Worm (Caenorhabditis elegans): Measurements from ENCODE around the gene srb-19.

DNA sequence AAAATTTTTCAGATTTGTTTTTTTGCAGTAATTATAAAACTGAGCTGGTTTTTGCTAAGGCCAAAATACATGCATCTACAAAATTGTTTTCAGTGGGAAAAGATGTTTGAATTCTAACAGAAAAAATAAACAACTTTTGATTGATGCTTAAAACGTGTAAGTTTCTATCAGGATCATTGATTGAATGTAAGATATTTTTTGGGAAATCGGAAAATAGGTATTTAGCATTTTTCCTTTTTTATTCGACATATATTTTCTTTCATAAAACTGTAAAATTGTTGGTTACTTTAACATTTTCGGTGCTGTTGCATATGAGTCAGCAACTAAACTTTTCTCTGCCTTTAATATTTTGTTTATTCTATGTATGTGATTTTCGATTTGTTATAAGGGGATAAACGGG is 4.5 kb upstream of the srb-19 start, which contains the start of gene C54F6.20:
- no peak for TF ChIP-seq ama-1 (optimal IDR thresholded peaks at IDR 0.05)
- no peak for TF ChIP-seq ama-1 (GFP tag; optimal IDR thresholded peaks at IDR 0.05)
- TF ChIP-seq sptf-2 (GFP tag; optimal IDR thresholded peaks at IDR 0.05), result no peak
- TF ChIP-seq mxl-1 (tag; optimal IDR thresholded peaks at IDR 0.05), result no peak
- no peak for TF ChIP-seq nfya-1 (tag; optimal IDR thresholded peaks at IDR 0.05; ENCODE audit: borderline replicate concordance, insufficient read depth)
- no peak for TF ChIP-seq snpc-4 (GFP tag; optimal IDR thresholded peaks at IDR 0.05)
- TF ChIP-seq snpc-4 (tag; optimal IDR thresholded peaks at IDR 0.05), result no peak

All from whole organism, young adult.